Worm (Caenorhabditis elegans) whole organism, L3 larva: Measurements from ENCODE around the gene egl-19.

Experiments
- mdl-1 ChIP-seq: fragments of 150-350 bp; optimal IDR thresholded peaks from 2 replicates; lab custom pipeline; 2014; ENCODE audit warnings: missing biosample characterization, missing genetic modification characterization
- nhr-28 ChIP-seq: fragments of 150-350 bp; optimal IDR thresholded peaks from 2 replicates; lab custom pipeline; 2014; ENCODE audit warnings: missing biosample characterization, missing genetic modification characterization

DNA sequence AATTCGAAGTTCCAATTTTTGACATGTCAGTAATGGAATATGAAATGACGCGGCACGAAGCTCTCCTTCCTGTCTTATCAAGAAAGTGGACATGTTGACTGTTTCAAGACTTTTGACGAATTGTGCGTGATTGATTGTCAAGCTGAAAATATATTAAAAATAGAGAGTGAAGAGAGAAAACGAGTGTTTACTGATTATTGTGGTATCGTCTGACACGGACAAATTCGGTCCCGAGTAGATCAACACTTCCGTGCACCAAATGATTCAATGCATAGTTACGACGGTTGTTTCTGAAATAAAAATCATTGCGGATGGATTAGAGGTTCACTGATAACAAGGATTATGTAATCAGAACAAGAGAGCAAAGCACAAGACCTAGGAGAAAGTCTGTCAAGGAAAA is 61.8 kb downstream of the egl-19 start:
- no peak for TF ChIP-seq mdl-1 (tag; lab: Kevin White, UChicago)
- TF ChIP-seq nhr-28 (tag; lab: Kevin White, UChicago), result no peak
